Fruit fly (Drosophila melanogaster): ENCODE data around the gene chico.
A peak's percentile ranks its signal among the peaks of the same experiment; 100 is the strongest.

Gene chico

DNA sequence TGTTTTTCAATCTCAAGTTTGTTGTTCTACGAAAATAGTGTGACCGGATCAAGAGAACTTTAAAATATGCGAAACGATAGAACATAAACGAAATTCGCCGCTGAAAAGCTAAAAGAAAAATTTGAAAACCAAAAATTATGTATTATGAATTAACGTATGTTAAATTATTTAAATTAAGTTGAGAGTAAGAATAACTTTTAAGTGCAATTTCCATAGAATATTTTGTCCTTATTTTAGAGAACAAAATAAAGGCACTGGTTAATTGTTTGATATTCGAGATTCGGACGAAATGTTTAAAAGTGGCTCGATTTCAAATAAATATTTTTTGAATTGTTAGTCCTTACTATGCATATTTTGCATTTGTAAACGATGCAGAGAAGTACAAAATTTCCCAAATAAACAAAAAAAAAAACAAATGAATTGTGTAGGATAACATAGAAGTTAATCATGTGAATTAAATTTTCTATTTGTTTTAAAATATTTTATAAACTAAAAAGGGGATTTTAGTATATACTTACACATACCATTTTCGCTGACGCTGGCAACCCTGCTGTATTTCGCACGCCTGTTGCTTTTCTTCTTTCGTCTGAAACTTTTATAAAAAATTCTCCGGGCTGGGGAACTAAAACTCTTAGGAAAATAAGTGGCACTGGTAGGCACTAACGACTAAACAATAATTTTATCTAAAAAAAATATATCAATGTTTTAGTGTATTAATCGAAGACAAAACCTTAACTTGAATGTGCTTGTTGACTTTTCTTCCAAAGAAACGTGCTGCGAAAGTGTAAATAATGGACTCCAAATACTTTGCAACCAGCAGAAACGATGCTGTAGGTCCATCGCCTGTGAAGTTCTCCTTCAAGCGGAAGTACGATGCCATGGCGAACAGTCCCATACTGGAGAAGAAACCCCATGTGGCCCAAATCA, 36.0 kb downstream of the chico start, which contains the start of the genes CG5727 and ath (continued):
- TF ChIP-seq Drgx (GFP tag; IDR thresholded peaks at IDR 0.05), result no peak
- no peak for TF ChIP-seq CG3407 (GFP tag; optimal IDR thresholded peaks at IDR 0.05)
- no peak for TF ChIP-seq CG34224 (GFP tag; IDR thresholded peaks at IDR 0.05; ENCODE audit: partially characterized antibody)
- TF ChIP-seq eve (GFP tag; optimal IDR thresholded peaks at IDR 0.05), result no peak
- TF ChIP-seq gfzf (GFP tag; optimal IDR thresholded peaks at IDR 0.05), result peak; percentile 65
- TF ChIP-seq CG6689 (GFP tag; IDR thresholded peaks at IDR 0.05), result peak; percentile 38; the same call in 1 of the 2 replicates
- TF ChIP-seq CG10267 (tag; optimal IDR thresholded peaks at IDR 0.05), result peak; percentile 6
- TF ChIP-seq CG18262 (tag; optimal IDR thresholded peaks at IDR 0.05), result peak; percentile 20
- TF ChIP-seq ash1 (GFP tag; optimal IDR thresholded peaks at IDR 0.05), result no peak
- no peak for TF ChIP-seq D19A (tag; optimal IDR thresholded peaks at IDR 0.05)
- TF ChIP-seq ewg (GFP tag; optimal IDR thresholded peaks at IDR 0.05), result no peak

DNA sequence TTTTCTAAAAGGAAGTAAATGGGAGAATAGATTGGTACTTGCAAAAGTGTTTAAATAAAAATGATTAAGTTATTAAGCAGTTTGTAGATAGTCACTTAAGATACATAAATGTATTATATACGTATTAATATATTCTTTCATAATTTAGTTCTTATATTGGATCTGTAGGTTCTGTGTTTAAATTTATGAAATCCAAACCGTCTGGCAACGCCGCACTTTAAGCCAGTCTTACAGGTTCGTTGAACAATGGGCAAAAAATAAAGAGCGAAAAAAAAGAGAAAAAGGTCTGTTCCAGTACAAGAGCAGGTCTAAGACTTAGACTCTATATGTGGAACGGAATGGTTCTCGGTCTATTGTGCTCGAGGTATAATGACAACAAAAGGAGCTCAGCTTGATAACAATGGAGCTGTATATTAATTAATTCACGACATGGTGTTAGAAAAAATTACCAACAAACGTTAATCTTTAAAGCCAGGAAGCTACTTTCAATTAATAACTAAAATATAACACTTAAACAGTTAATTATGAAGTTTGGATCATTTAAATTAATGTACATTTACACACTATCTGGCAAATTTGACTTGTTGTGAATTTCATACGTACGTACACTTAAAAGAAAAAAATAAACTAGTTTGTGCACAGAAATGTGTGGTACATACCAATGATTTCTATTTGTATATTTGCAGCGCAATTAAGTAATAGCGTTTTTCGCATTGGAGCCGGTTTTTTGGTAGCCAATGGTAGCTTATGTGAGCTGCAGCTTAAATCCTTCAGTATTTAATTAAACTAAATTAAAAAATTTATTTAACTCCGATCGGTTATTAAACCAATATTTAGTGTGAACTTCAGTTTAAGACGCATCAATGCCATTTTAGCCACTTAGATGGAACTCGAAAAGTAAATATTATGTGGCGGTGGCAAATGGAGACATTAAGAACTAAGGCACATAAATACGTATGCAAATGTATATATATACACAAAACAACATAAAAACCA, 37.8 kb downstream of the chico start, which contains the start of gene CG5731:
TSS of gene CG5731 (minus strand) at position 946 of the 996 bp plus-strand sequence.
- TF ChIP-seq CG2875 (GFP tag; optimal IDR thresholded peaks at IDR 0.05) (no peak), Xbp1 (GFP tag; optimal IDR thresholded peaks at IDR 0.05) (no peak), jigr1 (GFP tag; IDR thresholded peaks at IDR 0.05) (no peak), CG9932 (GFP tag; IDR thresholded peaks at IDR 0.05) (peak; percentile 48; the same call in 1 of the 2 replicates), p53 (GFP tag; optimal IDR thresholded peaks at IDR 0.05) (no peak), CG10431 (GFP tag; optimal IDR thresholded peaks at IDR 0.05) (no peak), bsh (GFP tag; optimal IDR thresholded peaks at IDR 0.05) (no peak), Hey (tag; optimal IDR thresholded peaks at IDR 0.05) (no peak), pfk (GFP tag; optimal IDR thresholded peaks at IDR 0.05) (peak; percentile 89), nom (GFP tag; optimal IDR thresholded peaks at IDR 0.05) (peak; percentile 17), Trl (optimal IDR thresholded peaks at IDR 0.05) (peak in 1 of 2 experiments; percentile 27), Trl (GFP tag; optimal IDR thresholded peaks at IDR 0.05) (no peak), CG13296 (GFP tag; optimal IDR thresholded peaks at IDR 0.05) (peak; percentile 28), NC2β (GFP tag; optimal IDR thresholded peaks at IDR 0.05) (no peak), CG3163 (GFP tag; optimal IDR thresholded peaks at IDR 0.05) (peak; percentile 90), row (GFP tag; IDR thresholded peaks at IDR 0.05) (peak; percentile 19; the same call in 1 of the 3 replicates), dmrt99B (tag; optimal IDR thresholded peaks at IDR 0.05) (no peak), CG9437 (GFP tag; optimal IDR thresholded peaks at IDR 0.05) (no peak), kni (GFP tag; optimal IDR thresholded peaks at IDR 0.05) (peak; percentile 65), CG17912 (GFP tag; optimal IDR thresholded peaks at IDR 0.05) (no peak), Drgx (GFP tag; IDR thresholded peaks at IDR 0.05) (no peak), dimm (GFP tag; IDR thresholded peaks at IDR 0.05) (no peak), gem (tag; optimal IDR thresholded peaks at IDR 0.05) (peak; percentile 8), trem (tag; optimal IDR thresholded peaks at IDR 0.05) (peak; percentile 10), vvl (GFP tag; IDR thresholded peaks at IDR 0.05) (peak; percentile 39), CG17802 (tag; optimal IDR thresholded peaks at IDR 0.05) (no peak), Ravus (GFP tag; IDR thresholded peaks at IDR 0.05) (no peak), CG7745 (tag; optimal IDR thresholded peaks at IDR 0.05) (peak; percentile 17), CG12071 (GFP tag; optimal IDR thresholded peaks at IDR 0.05) (no peak), grau (tag; optimal IDR thresholded peaks at IDR 0.05) (peak; percentile 1), crol (GFP tag; IDR thresholded peaks at IDR 0.05) (no peak), ATbp (GFP tag; optimal IDR thresholded peaks at IDR 0.05) (no peak), zen2 (GFP tag; IDR thresholded peaks at IDR 0.05; ENCODE audit: partially characterized antibody) (no peak), zf30C (GFP tag; optimal IDR thresholded peaks at IDR 0.05) (peak; percentile 23)
